Worm (Caenorhabditis elegans) whole organism, young adult: ENCODE results near the gene Y53G8AR.1.
A peak's percentile ranks its signal among the peaks of the same experiment; 100 is the strongest.

Source experiments
- B0336.3 ChIP-seq: fragments of 200-800 bp; sonication (Bioruptor generic); IDR thresholded peaks from 2 replicates; pipeline ENCODE4 v1.3.6; 2022; ENCODE audit warnings: missing genetic modification characterization, missing compliant biosample characterization
- F33H1.4 ChIP-seq: fragments of 200-800 bp; sonication (Bioruptor generic); IDR thresholded peaks from 2 replicates; pipeline ENCODE4 v1.3.6; 2022; ENCODE audit warnings: missing genetic modification reagents, missing genetic modification characterization, missing compliant biosample characterization
- F39B2.1 ChIP-seq: fragments of 200-800 bp; sonication (Bioruptor generic); IDR thresholded peaks from 2 replicates; pipeline ENCODE4 v1.3.6; 2022; ENCODE audit warnings: missing genetic modification reagents, missing genetic modification characterization, missing compliant biosample characterization
- F57A8.1 ChIP-seq: fragments of 200-800 bp; sonication (Bioruptor generic); optimal IDR thresholded peaks from 2 replicates; lab custom pipeline; 2018; ENCODE audit warnings: mild to moderate bottlenecking, missing genetic modification characterization, moderate library complexity, missing compliant biosample characterization
- T07F8.4 ChIP-seq: sonication (generic microtip); optimal IDR thresholded peaks from 2 replicates; lab custom pipeline; 2016; ENCODE audit warnings: mild to moderate bottlenecking, missing genetic modification characterization, moderate library complexity, missing compliant biosample characterization
- Y95B8A.8 ChIP-seq: fragments of 200-800 bp; sonication (Bioruptor generic); IDR thresholded peaks from 2 replicates; pipeline ENCODE4 v1.3.6; 2022; ENCODE audit warnings: missing genetic modification reagents, missing genetic modification characterization, missing compliant biosample characterization
- ZK185.1 ChIP-seq: sonication (generic microtip); optimal IDR thresholded peaks from 2 replicates; lab custom pipeline; 2016; ENCODE audit warnings: mild to moderate bottlenecking, missing genetic modification characterization, missing compliant biosample characterization; ENCODE audit not compliant: poor library complexity, severe bottlenecking
- akir-1 ChIP-seq: fragments of 200-800 bp; sonication (Bioruptor generic); optimal IDR thresholded peaks from 2 replicates; lab custom pipeline; 2018; ENCODE audit warnings: mild to moderate bottlenecking, missing genetic modification characterization, moderate library complexity, missing compliant biosample characterization
- aptf-3 ChIP-seq: fragments of 200-800 bp; sonication (Bioruptor generic); IDR thresholded peaks from 2 replicates; pipeline ENCODE4 v1.3.6; 2022; ENCODE audit warnings: missing genetic modification characterization, missing compliant biosample characterization
- atf-7 ChIP-seq: sonication (generic microtip); optimal IDR thresholded peaks from 2 replicates; lab custom pipeline; 2017; ENCODE audit warnings: mild to moderate bottlenecking, missing genetic modification characterization, missing compliant biosample characterization
- athp-1 ChIP-seq: sonication (generic microtip); optimal IDR thresholded peaks from 2 replicates; lab custom pipeline; 2017; ENCODE audit warnings: mild to moderate bottlenecking, missing genetic modification characterization, missing compliant biosample characterization
- attf-3 ChIP-seq: fragments of 200-800 bp; sonication (Bioruptor generic); conservative IDR thresholded peaks from 2 replicates; pipeline ENCODE4 v1.3.6; 2022; ENCODE audit warnings: missing genetic modification reagents, missing genetic modification characterization, missing compliant biosample characterization
- attf-5 ChIP-seq: fragments of 200-800 bp; sonication (Bioruptor generic); optimal IDR thresholded peaks from 2 replicates; lab custom pipeline; 2018; ENCODE audit warnings: mild to moderate bottlenecking, missing genetic modification characterization, missing compliant biosample characterization
- cebp-1 ChIP-seq, 2 experiments: fragments of 200-800 bp in 1 of 2; sonication (Bioruptor generic) in 1 of 2; sonication (generic microtip) in 1 of 2; IDR thresholded peaks in 1 of 2; optimal IDR thresholded peaks in 1 of 2; 2 replicates each; pipeline versions ENCODE4 v1.3.6 to Lab custom; 2017 to 2022; ENCODE audit warnings: missing compliant biosample characterization in 2 of 2, missing genetic modification characterization in 2 of 2, mild to moderate bottlenecking in 1 of 2, missing genetic modification reagents in 1 of 2, moderate library complexity in 1 of 2
- cebp-2 ChIP-seq: fragments of 200-800 bp; sonication (Bioruptor generic); IDR thresholded peaks from 2 replicates; pipeline ENCODE4 v1.3.6; 2022; ENCODE audit warnings: missing genetic modification characterization, missing compliant biosample characterization
- ceh-79 ChIP-seq: sonication (generic microtip); optimal IDR thresholded peaks from 2 replicates; lab custom pipeline; 2017; ENCODE audit warnings: mild to moderate bottlenecking, missing genetic modification characterization, missing compliant biosample characterization
- efl-1 ChIP-seq: fragments of 150-350 bp; optimal IDR thresholded peaks from 2 replicates; lab custom pipeline; 2014; ENCODE audit warnings: missing biosample characterization, missing genetic modification reagents, missing genetic modification characterization
- ekl-4 ChIP-seq: fragments of 200-800 bp; sonication (Bioruptor generic); IDR thresholded peaks from 2 replicates; pipeline ENCODE4 v1.3.6; 2022; ENCODE audit warnings: missing genetic modification reagents, missing genetic modification characterization, missing compliant biosample characterization
- ets-4 ChIP-seq: fragments of 200-800 bp; sonication (Bioruptor generic); optimal IDR thresholded peaks from 2 replicates; lab custom pipeline; 2018; ENCODE audit warnings: mild to moderate bottlenecking, missing genetic modification characterization, missing compliant biosample characterization
- hlh-12 ChIP-seq: sonication (generic microtip); optimal IDR thresholded peaks from 2 replicates; lab custom pipeline; 2016; ENCODE audit warnings: missing genetic modification characterization, missing compliant biosample characterization
- hlh-26 ChIP-seq: fragments of 200-800 bp; sonication (Bioruptor generic); conservative IDR thresholded peaks from 2 replicates; pipeline ENCODE4 v1.3.6; 2022; ENCODE audit warnings: missing genetic modification reagents, missing genetic modification characterization, missing compliant biosample characterization
- hmg-1.2 ChIP-seq: fragments of 200-800 bp; sonication (Bioruptor generic); IDR thresholded peaks from 2 replicates; pipeline ENCODE4 v1.3.6; 2022; ENCODE audit warnings: missing genetic modification reagents, missing genetic modification characterization, missing compliant biosample characterization
- let-607 ChIP-seq, 2 experiments: fragments of 200-800 bp in 1 of 2; sonication (Bioruptor generic) in 1 of 2; sonication (generic microtip) in 1 of 2; optimal IDR thresholded peaks; 2 replicates each; lab custom pipeline; 2016 to 2018; ENCODE audit warnings: mild to moderate bottlenecking in 2 of 2, missing compliant biosample characterization in 2 of 2, missing genetic modification characterization in 2 of 2, moderate library complexity in 2 of 2, missing genotype in 1 of 2
- lin-35 ChIP-seq, 3 experiments: fragments of 150-350 bp in 2 of 3; sonication (generic microtip) in 1 of 3; optimal IDR thresholded peaks; 2 replicates each; lab custom pipeline; 2014 to 2018; ENCODE audit warnings: missing biosample characterization in 3 of 3, missing genetic modification characterization in 3 of 3, missing genetic modification reagents in 3 of 3
- lin-40 ChIP-seq: sonication (generic microtip); optimal IDR thresholded peaks from 2 replicates; lab custom pipeline; 2016; ENCODE audit warnings: missing genetic modification characterization, mild to moderate bottlenecking, missing compliant biosample characterization, missing genotype, missing genetic modification reagents
- lin-54 ChIP-seq: fragments of 200-800 bp; sonication (Bioruptor generic); optimal IDR thresholded peaks from 2 replicates; lab custom pipeline; 2018; ENCODE audit warnings: mild to moderate bottlenecking, missing genetic modification characterization, missing compliant biosample characterization
- lir-1 ChIP-seq: fragments of 200-800 bp; sonication (Bioruptor generic); conservative IDR thresholded peaks from 2 replicates; pipeline ENCODE4 v1.3.6; 2022; ENCODE audit warnings: missing genetic modification reagents, missing genetic modification characterization, missing compliant biosample characterization
- lsl-1 ChIP-seq: fragments of 200-800 bp; sonication (Bioruptor generic); optimal IDR thresholded peaks from 2 replicates; lab custom pipeline; 2018; ENCODE audit warnings: mild to moderate bottlenecking, missing genetic modification characterization, moderate library complexity, missing compliant biosample characterization
- madf-3 ChIP-seq: fragments of 200-800 bp; sonication (Bioruptor generic); IDR thresholded peaks from 2 replicates; pipeline ENCODE4 v1.3.6; 2022; ENCODE audit warnings: missing genetic modification reagents, missing genetic modification characterization, missing compliant biosample characterization
- mel-28 ChIP-seq: sonication (generic microtip); optimal IDR thresholded peaks from 2 replicates; lab custom pipeline; 2016; ENCODE audit warnings: borderline replicate concordance, mild to moderate bottlenecking, missing genetic modification characterization, missing compliant biosample characterization
- mxl-1 ChIP-seq: sonication (generic microtip); optimal IDR thresholded peaks from 2 replicates; lab custom pipeline; 2016; ENCODE audit warnings: missing genetic modification characterization, missing compliant biosample characterization
- nhr-120 ChIP-seq: fragments of 200-800 bp; sonication (Bioruptor generic); IDR thresholded peaks from 2 replicates; pipeline ENCODE4 v1.3.6; 2022; ENCODE audit warnings: missing genetic modification characterization, missing compliant biosample characterization
- pbrm-1 ChIP-seq: fragments of 200-800 bp; sonication (Bioruptor generic); IDR thresholded peaks from 2 replicates; pipeline ENCODE4 v1.3.6; 2022; ENCODE audit warnings: missing genetic modification reagents, missing genetic modification characterization, missing compliant biosample characterization
- rcor-1 ChIP-seq: fragments of 200-800 bp; sonication (Bioruptor generic); IDR thresholded peaks from 2 replicates; pipeline ENCODE4 v1.3.6; 2022; ENCODE audit warnings: missing genetic modification reagents, missing genetic modification characterization, missing compliant biosample characterization
- rec-8 ChIP-seq, 2 experiments: sonication (generic microtip); optimal IDR thresholded peaks; 2 replicates each; lab custom pipeline; 2016; ENCODE audit warnings: mild to moderate bottlenecking in 2 of 2, missing genetic modification characterization in 2 of 2, missing genetic modification reagents in 2 of 2, missing genotype in 2 of 2, missing biosample characterization in 1 of 2, missing compliant biosample characterization in 1 of 2, moderate library complexity in 1 of 2
- repo-1 ChIP-seq: sonication (generic microtip); optimal IDR thresholded peaks from 2 replicates; lab custom pipeline; 2017; ENCODE audit warnings: mild to moderate bottlenecking, missing genetic modification characterization, missing compliant biosample characterization
- snpc-1.3 ChIP-seq: sonication (generic microtip); optimal IDR thresholded peaks from 2 replicates; lab custom pipeline; 2017; ENCODE audit warnings: missing genetic modification characterization, mild to moderate bottlenecking, missing compliant biosample characterization, antibody characterized with exemption, moderate library complexity, missing genotype, missing genetic modification reagents; ENCODE audit not compliant: insufficient read depth
- snpc-3.4 ChIP-seq: sonication (generic microtip); optimal IDR thresholded peaks from 2 replicates; lab custom pipeline; 2017; ENCODE audit warnings: missing genetic modification characterization, mild to moderate bottlenecking, missing compliant biosample characterization, antibody characterized with exemption, moderate library complexity, missing genotype, missing genetic modification reagents
- tbx-9 ChIP-seq: sonication (generic microtip); optimal IDR thresholded peaks from 2 replicates; lab custom pipeline; 2016; ENCODE audit warnings: borderline replicate concordance, missing genetic modification characterization, inconsistent platforms, missing compliant biosample characterization
- unc-130 ChIP-seq: sonication (generic microtip); optimal IDR thresholded peaks from 2 replicates; lab custom pipeline; 2016; ENCODE audit warnings: missing genetic modification reagents, missing genetic modification characterization, missing compliant biosample characterization
- xnd-1 ChIP-seq: sonication (generic microtip); optimal IDR thresholded peaks from 2 replicates; lab custom pipeline; 2016; ENCODE audit warnings: missing genotype, missing genetic modification reagents, missing genetic modification characterization, missing compliant biosample characterization
- zfh-2 ChIP-seq: fragments of 200-800 bp; sonication (Bioruptor generic); conservative IDR thresholded peaks from 2 replicates; pipeline ENCODE4 v1.3.6; 2022; ENCODE audit warnings: missing genetic modification reagents, missing genetic modification characterization, missing compliant biosample characterization
- ztf-22 ChIP-seq: fragments of 200-800 bp; sonication (Bioruptor generic); optimal IDR thresholded peaks from 2 replicates; lab custom pipeline; 2018; ENCODE audit warnings: mild to moderate bottlenecking, missing genetic modification characterization, moderate library complexity, missing compliant biosample characterization
- ztf-6 ChIP-seq: fragments of 200-800 bp; sonication (Bioruptor generic); IDR thresholded peaks from 2 replicates; pipeline ENCODE4 v1.3.6; 2022; ENCODE audit warnings: missing genetic modification reagents, missing genetic modification characterization, missing compliant biosample characterization

Gene Y53G8AR.1

DNA sequence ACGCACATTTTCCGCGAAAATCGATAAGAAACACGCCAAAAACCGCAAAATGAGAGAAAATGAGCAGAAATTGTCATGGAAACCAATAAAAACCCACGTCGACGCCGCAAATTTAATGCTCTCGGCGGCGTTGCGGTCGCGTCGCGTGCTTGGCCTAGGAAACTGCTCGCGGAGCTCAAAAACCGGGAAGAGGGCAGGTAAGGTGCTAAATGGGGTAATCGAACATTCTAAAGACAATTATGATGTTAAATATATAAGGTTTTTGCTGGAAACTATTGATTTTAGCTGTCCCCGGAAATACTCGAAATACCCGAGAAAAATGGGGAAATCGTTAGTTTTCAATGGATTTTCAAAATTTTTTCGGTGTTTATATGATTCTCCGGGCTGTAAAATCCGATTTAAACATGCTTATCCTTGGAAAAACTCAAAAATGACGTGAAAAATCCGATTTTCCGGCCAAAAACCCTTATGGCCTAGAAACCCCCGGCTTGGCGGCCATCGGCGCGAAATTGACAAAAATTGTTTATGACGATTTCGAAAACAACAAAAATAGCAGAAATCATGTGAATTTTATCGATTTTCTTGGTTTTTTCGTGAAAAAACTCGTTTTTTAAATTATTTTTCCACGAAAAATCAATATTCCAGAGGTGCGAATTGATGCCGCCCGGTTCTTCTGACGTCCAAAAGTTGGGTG is 10.4 kb upstream of the Y53G8AR.1 start, which contains the start of gene phf-15:
TSS of gene phf-15 (plus strand) at position 537 of the 694 bp plus-strand sequence.
- TF ChIP-seq zfh-2 (GFP tag; lab: Robert Waterston, UW) (0 out of 2 replicates have a peak, but pooled peaks have one; percentile 30), hlh-26 (GFP tag; lab: Robert Waterston, UW) (no peak), ekl-4 (GFP tag; lab: Robert Waterston, UW) (no peak), unc-130 (GFP tag; lab: Kevin White, UChicago) (no peak), cebp-2 (GFP tag; lab: Robert Waterston, UW) (no peak), F57A8.1 (GFP tag; lab: Kevin White, UChicago) (no peak), ztf-22 (no peak), xnd-1 (tag; lab: Kevin White, UChicago) (no peak), ceh-79 (no peak), lir-1 (no peak), efl-1 (GFP tag; lab: Kevin White, UChicago) (peak; percentile 21), ztf-6 (GFP tag; lab: Robert Waterston, UW) (no peak), lin-54 (GFP tag; lab: Kevin White, UChicago) (no peak), attf-5 (GFP tag; lab: Kevin White, UChicago) (peak; percentile 2), Y95B8A.8 (no peak), mxl-1 (no peak), mel-28 (tag; lab: Kevin White, UChicago) (no peak), tbx-9 (tag; lab: Kevin White, UChicago) (no peak), madf-3 (GFP tag; lab: Robert Waterston, UW) (peak; percentile 98), atf-7 (no peak), ZK185.1 (tag; lab: Kevin White, UChicago) (no peak), athp-1 (tag; lab: Kevin White, UChicago) (no peak), let-607 (tag; optimal IDR thresholded peaks at IDR 0.05; lab: Kevin White, UChicago) (no peak), hlh-12 (no peak), lsl-1 (GFP tag; lab: Kevin White, UChicago) (no peak), snpc-1.3 (tag; lab: Kevin White, UChicago) (no peak), T07F8.4 (tag; lab: Kevin White, UChicago) (no peak), ets-4 (no peak), rec-8 (tag; optimal IDR thresholded peaks at IDR 0.05; lab: Kevin White, UChicago) (no peak)

DNA sequence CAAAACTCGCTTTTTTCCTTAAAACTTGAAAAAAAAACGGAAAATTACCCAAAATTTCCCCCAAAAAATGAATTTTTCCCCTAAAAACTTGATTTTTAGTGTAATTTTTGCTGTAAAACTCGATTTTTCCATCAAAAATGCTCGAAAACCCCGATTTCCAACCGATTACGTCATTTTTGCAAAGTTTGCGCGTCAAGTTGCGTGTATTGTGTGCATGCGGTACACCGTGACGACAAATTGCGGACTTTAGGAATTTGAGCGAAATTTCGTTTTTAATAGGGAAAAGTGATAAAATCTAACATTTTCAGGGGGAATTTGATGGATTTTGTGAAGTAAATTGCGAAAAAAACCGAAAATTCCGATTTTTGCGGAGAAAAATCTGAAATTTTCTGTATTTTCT is 8.9 kb upstream of the Y53G8AR.1 start:
- TF ChIP-seq cebp-1 (GFP tag; IDR thresholded peaks at IDR 0.05; lab: Robert Waterston, UW) (no peak), cebp-1 (tag; optimal IDR thresholded peaks at IDR 0.05; lab: Kevin White, UChicago) (peak; percentile 70), lin-54 (GFP tag; lab: Kevin White, UChicago) (peak; percentile 44), F33H1.4 (peak; percentile 57), lin-35 (GFP tag; optimal IDR thresholded peaks at IDR 0.05; lab: Kevin White, UChicago) (peak in 1 of 3 experiments; percentile 57), B0336.3 (GFP tag; lab: Robert Waterston, UW) (peak; percentile 39; the same call in 1 of the 2 replicates), hlh-26 (GFP tag; lab: Robert Waterston, UW) (no peak), F39B2.1 (GFP tag; lab: Robert Waterston, UW) (no peak), hmg-1.2 (GFP tag; lab: Robert Waterston, UW) (peak; percentile 38), nhr-120 (GFP tag; lab: Robert Waterston, UW) (no peak), attf-3 (GFP tag; lab: Robert Waterston, UW) (no peak), F57A8.1 (GFP tag; lab: Kevin White, UChicago) (no peak), ekl-4 (GFP tag; lab: Robert Waterston, UW) (0 out of 2 replicates have a peak, but pooled peaks have one; percentile 60), atf-7 (peak; percentile 50), rec-8 (tag; optimal IDR thresholded peaks at IDR 0.05; lab: Kevin White, UChicago) (no peak), madf-3 (GFP tag; lab: Robert Waterston, UW) (peak; percentile 93), repo-1 (tag; lab: Kevin White, UChicago) (peak; percentile 38), zfh-2 (GFP tag; lab: Robert Waterston, UW) (no peak), rcor-1 (GFP tag; lab: Robert Waterston, UW) (0 out of 2 replicates have a peak, but pooled peaks have one; percentile 23), unc-130 (GFP tag; lab: Kevin White, UChicago) (no peak), lsl-1 (GFP tag; lab: Kevin White, UChicago) (peak; percentile 45), lin-40 (no peak), pbrm-1 (no peak; the same call in 1 of the 2 replicates), snpc-3.4 (tag; lab: Kevin White, UChicago) (peak; percentile 46), akir-1 (GFP tag; lab: Kevin White, UChicago) (no peak), aptf-3 (no peak)
